Worm (Caenorhabditis elegans) whole organism, mixed stage, embryonic: ENCODE measurements around the gene T01G1.4.

ENCODE experiments used
- bed-3 ChIP-seq: fragments of 200-800 bp; sonication (Bioruptor generic); optimal IDR thresholded peaks from 3 replicates; lab custom pipeline; 2018; ENCODE audit warnings: mild to moderate bottlenecking, missing genetic modification characterization, moderate library complexity, missing compliant biosample characterization
- ceh-83 ChIP-seq: fragments of 200-800 bp; sonication (Bioruptor generic); optimal IDR thresholded peaks from 2 replicates; lab custom pipeline; 2018; ENCODE audit warnings: mild to moderate bottlenecking, missing genetic modification characterization, missing compliant biosample characterization
- cnd-1 ChIP-seq: fragments of 200-800 bp; sonication (Bioruptor generic); optimal IDR thresholded peaks from 2 replicates; lab custom pipeline; 2018; ENCODE audit warnings: mild to moderate bottlenecking, missing genetic modification characterization, missing compliant biosample characterization
- elt-3 ChIP-seq: fragments of 150-350 bp; optimal IDR thresholded peaks from 2 replicates; lab custom pipeline; 2014; ENCODE audit warnings: missing biosample characterization, missing genetic modification characterization
- flh-1 ChIP-seq: fragments of 200-800 bp; sonication (Bioruptor generic); optimal IDR thresholded peaks from 2 replicates; lab custom pipeline; 2018; ENCODE audit warnings: mild to moderate bottlenecking, missing genetic modification characterization, moderate library complexity, missing compliant biosample characterization
- lin-13 ChIP-seq: fragments of 150-350 bp; optimal IDR thresholded peaks from 2 replicates; lab custom pipeline; 2014; ENCODE audit warnings: missing biosample characterization, missing genetic modification characterization
- lsy-2 ChIP-seq: fragments of 150-350 bp; optimal IDR thresholded peaks from 2 replicates; lab custom pipeline; 2014; ENCODE audit warnings: missing biosample characterization, missing genetic modification characterization
- nhr-2 ChIP-seq: fragments of 150-350 bp; optimal IDR thresholded peaks from 2 replicates; lab custom pipeline; 2014; ENCODE audit warnings: missing biosample characterization, missing genetic modification characterization
- nhr-28 ChIP-seq: fragments of 150-350 bp; optimal IDR thresholded peaks from 2 replicates; lab custom pipeline; 2014; ENCODE audit warnings: missing biosample characterization, missing genetic modification characterization
- nhr-76 ChIP-seq: sonication (generic microtip); optimal IDR thresholded peaks from 2 replicates; lab custom pipeline; 2017; ENCODE audit warnings: missing biosample characterization, missing genetic modification characterization
- pha-4 ChIP-seq: fragments of 150-350 bp; optimal IDR thresholded peaks from 2 replicates; lab custom pipeline; 2018; ENCODE audit warnings: missing biosample characterization, missing genetic modification reagents, missing genetic modification characterization
- snpc-4 ChIP-seq: fragments of 150-350 bp; optimal IDR thresholded peaks from 2 replicates; lab custom pipeline; 2014; ENCODE audit warnings: missing biosample characterization, missing genetic modification characterization
- tbx-8 ChIP-seq: fragments of 200-800 bp; sonication (Bioruptor generic); optimal IDR thresholded peaks from 2 replicates; lab custom pipeline; 2018; ENCODE audit warnings: mild to moderate bottlenecking, missing genetic modification characterization, moderate library complexity, missing compliant biosample characterization
- ztf-11 ChIP-seq: fragments of 150-350 bp; optimal IDR thresholded peaks from 2 replicates; lab custom pipeline; 2014; ENCODE audit warnings: missing biosample characterization, missing genetic modification characterization

DNA sequence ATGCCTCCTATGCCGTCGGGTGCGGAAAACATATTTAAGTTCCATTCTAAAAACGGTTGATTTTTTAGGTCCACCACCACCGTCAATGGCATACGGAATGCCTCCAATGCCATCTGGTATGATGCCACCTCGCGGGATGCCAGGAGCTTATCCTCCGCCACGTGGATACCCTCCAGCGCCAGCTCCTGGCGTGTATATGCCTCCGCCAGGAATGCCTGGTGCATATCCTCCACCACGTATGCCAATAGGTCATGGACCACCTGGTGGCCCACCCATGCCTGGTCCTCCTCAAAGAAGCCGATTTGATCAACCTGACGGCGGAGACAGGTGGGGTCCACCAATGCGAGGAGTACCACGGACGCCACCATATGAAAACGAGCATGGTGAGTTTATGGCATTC, 49.8 kb downstream of the T01G1.4 start:
- TF ChIP-seq flh-1 (no peak), ztf-11 (no peak), lin-13 (tag; lab: Kevin White, UChicago) (no peak), lsy-2 (tag; lab: Kevin White, UChicago) (no peak), pha-4 (tag; lab: Kevin White, UChicago) (no peak), bed-3 (no peak), snpc-4 (tag; lab: Kevin White, UChicago) (no peak), elt-3 (tag; lab: Kevin White, UChicago) (no peak), nhr-76 (no peak), ceh-83 (GFP tag; lab: Kevin White, UChicago) (no peak), nhr-28 (tag; lab: Kevin White, UChicago) (no peak), cnd-1 (tag; lab: Kevin White, UChicago) (no peak), tbx-8 (no peak), nhr-2 (tag; lab: Kevin White, UChicago) (no peak)
